Fruit fly (Drosophila melanogaster) whole organism, wandering third instar larva: Measurements from ENCODE around the gene HIP-R.
A peak's percentile ranks its signal among the peaks of the same experiment; 100 is the strongest.

ENCODE experiments used
- Abd-B ChIP-seq: fragments of >200 bp; optimal IDR thresholded peaks from 2 replicates; lab custom pipeline; 2017; ENCODE audit warnings: missing biosample characterization, missing genetic modification characterization
- CG32264 ChIP-seq: fragments of 200-800 bp; sonication (Bioruptor generic); optimal IDR thresholded peaks from 2 replicates; lab custom pipeline; 2016; ENCODE audit warnings: missing biosample characterization, missing genetic modification characterization
- CG9705 ChIP-seq: fragments of 200-800 bp; sonication (Bioruptor generic); optimal IDR thresholded peaks from 2 replicates; lab custom pipeline; 2018; ENCODE audit warnings: missing biosample characterization, mild to moderate bottlenecking, missing genetic modification characterization
- CrebA ChIP-seq: fragments of 200-800 bp; sonication (Bioruptor generic); optimal IDR thresholded peaks from 2 replicates; lab custom pipeline; 2016; ENCODE audit warnings: missing biosample characterization, mild to moderate bottlenecking, missing genetic modification characterization, borderline replicate concordance
- Dfd ChIP-seq: fragments of >200 bp; optimal IDR thresholded peaks from 2 replicates; lab custom pipeline; 2017; ENCODE audit warnings: missing biosample characterization, missing genetic modification characterization
- Dif ChIP-seq: fragments of 200-275, 200-300 bp; sonication (Bioruptor generic); optimal IDR thresholded peaks from 2 replicates; lab custom pipeline; 2018; ENCODE audit warnings: missing biosample characterization, missing genetic modification characterization; ENCODE audit not compliant: partially characterized antibody
- GATAd ChIP-seq: sonication (Bioruptor generic); optimal IDR thresholded peaks from 2 replicates; lab custom pipeline; 2016; ENCODE audit warnings: missing biosample characterization, missing genetic modification characterization
- HLH106 ChIP-seq: fragments of 200-800 bp; optimal IDR thresholded peaks from 3 replicates; lab custom pipeline; 2019; ENCODE audit warnings: missing biosample characterization, mild to moderate bottlenecking, missing genetic modification characterization, moderate library complexity
- Hnf4 ChIP-seq: fragments of 200-800 bp; sonication (Bioruptor generic); optimal IDR thresholded peaks from 2 replicates; lab custom pipeline; 2016; ENCODE audit warnings: missing biosample characterization, mild to moderate bottlenecking, missing genetic modification characterization
- Hr78 ChIP-seq: fragments of >200 bp; optimal IDR thresholded peaks from 2 replicates; lab custom pipeline; 2017; ENCODE audit warnings: missing biosample characterization, missing genetic modification characterization
- Hr83 ChIP-seq: fragments of 200-300 bp; sonication (Bioruptor generic); optimal IDR thresholded peaks from 2 replicates; lab custom pipeline; 2016; ENCODE audit warnings: missing biosample characterization, mild to moderate bottlenecking, missing genetic modification characterization, moderate library complexity; ENCODE audit not compliant: poor library complexity, severe bottlenecking
- Jra ChIP-seq: sonication (Bioruptor generic); optimal IDR thresholded peaks from 2 replicates; lab custom pipeline; 2016; ENCODE audit warnings: missing biosample characterization, missing genetic modification characterization
- Mio ChIP-seq: sonication (Bioruptor generic); optimal IDR thresholded peaks from 2 replicates; lab custom pipeline; 2016; ENCODE audit warnings: missing biosample characterization, missing genetic modification characterization
- Myc ChIP-seq: fragments of >200 bp; optimal IDR thresholded peaks from 2 replicates; lab custom pipeline; 2017
- N ChIP-seq: fragments of >200 bp; optimal IDR thresholded peaks from 2 replicates; lab custom pipeline; 2018; ENCODE audit warnings: missing biosample characterization, missing external identifiers, missing genetic modification characterization
- OdsH ChIP-seq: fragments of 200-800 bp; sonication (Bioruptor generic); optimal IDR thresholded peaks from 2 replicates; lab custom pipeline; 2016; ENCODE audit warnings: missing biosample characterization, mild to moderate bottlenecking, missing genetic modification characterization
- Rel ChIP-seq, 2 experiments: fragments of 200-800 bp; sonication (Bioruptor generic) in 1 of 2; optimal IDR thresholded peaks; 2 replicates in 1 of 2; 3 replicates in 1 of 2; lab custom pipeline; 2016 to 2019; ENCODE audit warnings: mild to moderate bottlenecking in 2 of 2, missing biosample characterization in 2 of 2, missing genetic modification characterization in 2 of 2, moderate library complexity in 1 of 2
- Sp1 ChIP-seq: fragments of 200-800 bp; sonication (Bioruptor generic); optimal IDR thresholded peaks from 3 replicates; lab custom pipeline; 2019; ENCODE audit warnings: missing biosample characterization, mild to moderate bottlenecking, missing genetic modification characterization, moderate library complexity
- Vsx2 ChIP-seq: fragments of 200-300, 225-300 bp; sonication (Bioruptor generic); optimal IDR thresholded peaks from 2 replicates; lab custom pipeline; 2018; ENCODE audit warnings: missing biosample characterization, missing genetic modification characterization; ENCODE audit not compliant: partially characterized antibody
- br ChIP-seq: fragments of 200-800 bp; sonication (Bioruptor generic); optimal IDR thresholded peaks from 2 replicates; lab custom pipeline; 2016; ENCODE audit warnings: missing biosample characterization, missing genetic modification characterization
- brk ChIP-seq: fragments of 200-800 bp; sonication (Bioruptor generic); optimal IDR thresholded peaks from 2 replicates; lab custom pipeline; 2016; ENCODE audit warnings: missing biosample characterization, mild to moderate bottlenecking, missing genetic modification characterization
- dl ChIP-seq, 2 experiments: fragments of 175-275, 200-275 bp in 1 of 2; fragments of 200-275 bp in 1 of 2; sonication (Bioruptor generic); optimal IDR thresholded peaks; lab custom pipeline; 2018; ENCODE audit warnings: mild to moderate bottlenecking in 2 of 2, missing biosample characterization in 2 of 2, missing genetic modification characterization in 2 of 2, moderate library complexity in 2 of 2; ENCODE audit not compliant: partially characterized antibody in 2 of 2, insufficient read depth in 1 of 2
- dmrt93B ChIP-seq: fragments of 200-800 bp; sonication (Bioruptor generic); optimal IDR thresholded peaks from 2 replicates; lab custom pipeline; 2018; ENCODE audit warnings: missing biosample characterization, mild to moderate bottlenecking, missing genetic modification characterization
- dsf ChIP-seq: sonication (Bioruptor generic); optimal IDR thresholded peaks from 2 replicates; lab custom pipeline; 2016; ENCODE audit warnings: missing biosample characterization, missing genetic modification characterization, borderline replicate concordance
- ey ChIP-seq: fragments of 200-800 bp; sonication (Bioruptor generic); optimal IDR thresholded peaks from 2 replicates; lab custom pipeline; 2016; ENCODE audit warnings: missing biosample characterization, missing genetic modification characterization
- foxo ChIP-seq, 2 experiments: fragments of 200-800 bp; sonication (Bioruptor generic); optimal IDR thresholded peaks; 2 replicates in 1 of 2; 3 replicates in 1 of 2; lab custom pipeline; 2016 to 2017; ENCODE audit warnings: missing biosample characterization in 2 of 2, missing genetic modification characterization in 2 of 2
- fru ChIP-seq: fragments of 200-800 bp; sonication (Bioruptor generic); optimal IDR thresholded peaks from 3 replicates; lab custom pipeline; 2016; ENCODE audit warnings: missing biosample characterization, mild to moderate bottlenecking, missing genetic modification characterization
- h ChIP-seq: fragments of 200-800 bp; sonication (Bioruptor generic); optimal IDR thresholded peaks from 3 replicates; lab custom pipeline; 2016; ENCODE audit warnings: missing biosample characterization, mild to moderate bottlenecking, missing genetic modification characterization
- jim ChIP-seq: fragments of 175-275, 200-325 bp; sonication (Bioruptor generic); optimal IDR thresholded peaks from 2 replicates; lab custom pipeline; 2016; ENCODE audit warnings: missing biosample characterization, mild to moderate bottlenecking, missing genetic modification characterization
- lola ChIP-seq: fragments of >200 bp; optimal IDR thresholded peaks from 2 replicates; lab custom pipeline; 2017; ENCODE audit warnings: missing biosample characterization, missing genetic modification characterization
- pan ChIP-seq: fragments of >200 bp; optimal IDR thresholded peaks from 2 replicates; lab custom pipeline; 2017
- psq ChIP-seq: fragments of 200-800 bp; sonication (Bioruptor generic); optimal IDR thresholded peaks from 3 replicates; lab custom pipeline; 2017; ENCODE audit warnings: missing biosample characterization, mild to moderate bottlenecking, missing genetic modification characterization, moderate library complexity
- rgr ChIP-seq: fragments of 200-800 bp; sonication (Bioruptor generic); optimal IDR thresholded peaks from 3 replicates; lab custom pipeline; 2016; ENCODE audit warnings: missing biosample characterization, mild to moderate bottlenecking, missing genetic modification characterization
- sage ChIP-seq: fragments of 200-800 bp; sonication (Bioruptor generic); optimal IDR thresholded peaks from 2 replicates; lab custom pipeline; 2016; ENCODE audit warnings: missing biosample characterization, mild to moderate bottlenecking, missing genetic modification characterization
- sv ChIP-seq: fragments of 200-800 bp; sonication (Bioruptor generic); optimal IDR thresholded peaks from 3 replicates; lab custom pipeline; 2016; ENCODE audit warnings: missing biosample characterization, missing genetic modification characterization
- tai ChIP-seq: sonication (Bioruptor generic); optimal IDR thresholded peaks from 2 replicates; lab custom pipeline; 2016; ENCODE audit warnings: missing biosample characterization, missing genetic modification characterization
- usp ChIP-seq: fragments of >200 bp; optimal IDR thresholded peaks from 2 replicates; lab custom pipeline; 2017; ENCODE audit warnings: missing biosample characterization, missing genetic modification characterization
- woc ChIP-seq: sonication (Bioruptor generic); optimal IDR thresholded peaks from 2 replicates; lab custom pipeline; 2016; ENCODE audit warnings: missing biosample characterization, mild to moderate bottlenecking, missing genetic modification characterization

Gene HIP-R

dm6 chrX:3761318-3762081 lies 28.3 kb upstream of the HIP-R start:
- TF ChIP-seq Hr78 (no peak), woc (GFP tag; lab: Kevin White, UChicago) (peak; percentile 69), pan (lab: Kevin White, UChicago) (no peak), dsf (peak; percentile 50), rgr (GFP tag; lab: Kevin White, UChicago) (peak; percentile 79), CrebA (GFP tag; lab: Kevin White, UChicago) (no peak), Vsx2 (GFP tag; lab: Kevin White, UChicago) (no peak), Sp1 (GFP tag; lab: Kevin White, UChicago) (peak; percentile 87), dmrt93B (GFP tag; lab: Kevin White, UChicago) (peak; percentile 73), Dif (GFP tag; lab: Kevin White, UChicago) (no peak), sv (no peak), GATAd (GFP tag; lab: Kevin White, UChicago) (no peak), sage (GFP tag; lab: Kevin White, UChicago) (no peak), br (peak; percentile 88), Mio (GFP tag; lab: Kevin White, UChicago) (no peak), lola (no peak), Hnf4 (peak; percentile 62), CG9705 (GFP tag; lab: Kevin White, UChicago) (peak; percentile 5), jim (GFP tag; lab: Kevin White, UChicago) (no peak), h (GFP tag; lab: Kevin White, UChicago) (peak; percentile 86), foxo (GFP tag; optimal IDR thresholded peaks at IDR 0.05; lab: Kevin White, UChicago) (peak; percentile 56 to 89), ey (GFP tag; lab: Kevin White, UChicago) (peak; percentile 83), Myc (no peak), dl (GFP tag; optimal IDR thresholded peaks at IDR 0.05; lab: Kevin White, UChicago; ENCODE audit: insufficient read depth in 1 of 2, partially characterized antibody in 2 of 2) (no peak), Jra (GFP tag; lab: Kevin White, UChicago) (no peak), OdsH (GFP tag; lab: Kevin White, UChicago) (peak; percentile 85), N (GFP tag; lab: Kevin White, UChicago) (no peak), CG32264 (GFP tag; lab: Kevin White, UChicago) (peak; percentile 75), brk (GFP tag; lab: Kevin White, UChicago) (no peak), Dfd (GFP tag; lab: Kevin White, UChicago) (peak; percentile 38), fru (GFP tag; lab: Kevin White, UChicago) (peak; percentile 88), psq (peak; percentile 76), Rel (GFP tag; optimal IDR thresholded peaks at IDR 0.05; lab: Kevin White, UChicago) (no peak), Rel (tag; optimal IDR thresholded peaks at IDR 0.05; lab: Kevin White, UChicago) (peak; percentile 88), Abd-B (GFP tag; lab: Kevin White, UChicago) (no peak), tai (GFP tag; lab: Kevin White, UChicago) (peak; percentile 14), HLH106 (tag; lab: Kevin White, UChicago) (peak; percentile 73), usp (GFP tag; lab: Kevin White, UChicago) (no peak), Hr83 (GFP tag; lab: Kevin White, UChicago) (no peak)

- TF ChIP-seq Dfd (GFP tag; lab: Kevin White, UChicago), result peak; percentile 64
- no peak for TF ChIP-seq Mio (GFP tag; lab: Kevin White, UChicago)
These were observed 27.3 kb upstream of the HIP-R start for dm6 chrX:3762441-3762840.
